Fruit fly (Drosophila melanogaster): ENCODE results near the gene CG11977.

The CG11977 gene

dm6 chr3R:9002542-9002941 lies 5.0 kb downstream of the CG11977 start (continued):
- TF ChIP-seq phol (tag; optimal IDR thresholded peaks at IDR 0.05) (no peak), MTF-1 (GFP tag; optimal IDR thresholded peaks at IDR 0.05; ENCODE audit: borderline replicate concordance) (no peak), pnt (GFP tag; optimal IDR thresholded peaks at IDR 0.05) (no peak), CG3726 (GFP tag; IDR thresholded peaks at IDR 0.05) (0 out of 3 replicates have a peak, but pooled peaks have one; percentile 6)

DNA sequence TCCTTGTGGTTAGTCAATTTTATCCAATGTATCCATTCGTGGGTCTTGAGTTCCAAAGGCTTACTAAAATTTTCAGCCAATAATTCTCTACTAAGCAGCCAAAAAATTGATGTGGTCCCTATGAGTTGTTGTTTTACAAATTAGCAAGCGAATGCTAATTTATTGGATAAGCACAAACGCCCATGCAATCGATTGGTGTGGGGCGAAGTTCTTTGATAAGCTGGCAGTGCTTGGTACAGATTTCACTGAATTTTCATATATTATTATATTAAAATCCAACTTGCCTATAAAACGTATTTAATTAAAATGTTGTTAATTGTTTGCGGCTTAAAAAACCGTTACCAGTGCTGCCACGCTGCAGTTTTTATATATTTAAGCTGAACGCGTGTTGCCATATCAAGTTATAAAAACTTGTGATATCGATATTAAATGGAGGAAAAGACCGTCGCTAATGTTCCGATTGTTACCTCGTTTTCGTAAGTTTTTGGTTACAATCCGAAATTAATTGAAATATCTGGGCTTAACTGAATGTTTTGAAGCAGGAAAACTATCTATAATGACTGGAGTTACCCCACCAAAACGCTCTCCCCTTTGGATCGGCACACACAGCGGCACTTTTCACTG lies 6.2 kb downstream of the CG11977 start, which contains the start of the genes CG31100 and CG11980:
Gene CG31100 (minus strand): TSS at position 51 of the 624 bp plus-strand sequence.
Gene CG11980 (plus strand): TSS at position 418 of the 624 bp plus-strand sequence.
- TF ChIP-seq chinmo (GFP tag; IDR thresholded peaks at IDR 0.05; ENCODE audit: partially characterized antibody), result 0 out of 4 replicates have a peak, but pooled peaks have one; percentile 30
- TF ChIP-seq CTCF (GFP tag; optimal IDR thresholded peaks at IDR 0.05), result peak; percentile 8
- no peak for TF ChIP-seq CG1602 (GFP tag; optimal IDR thresholded peaks at IDR 0.05)
- peak; percentile 75 for TF ChIP-seq bigmax (GFP tag; optimal IDR thresholded peaks at IDR 0.05)
- TF ChIP-seq stwl (tag; optimal IDR thresholded peaks at IDR 0.05), result peak; percentile 75
- TF ChIP-seq sens (GFP tag), result peak; percentile 72
- TF ChIP-seq Side (GFP tag; optimal IDR thresholded peaks at IDR 0.05), result no peak
- TF ChIP-seq Sry-δ (GFP tag; optimal IDR thresholded peaks at IDR 0.05), result peak; percentile 92
- TF ChIP-seq Fer1 (GFP tag; optimal IDR thresholded peaks at IDR 0.05), result peak; percentile 17
- TF ChIP-seq CoRest (tag; optimal IDR thresholded peaks at IDR 0.05), result peak; percentile 53
- TF ChIP-seq Hmx (GFP tag; optimal IDR thresholded peaks at IDR 0.05), result no peak
- peak; percentile 77 for TF ChIP-seq MESR4 (GFP tag; optimal IDR thresholded peaks at IDR 0.05)
- peak; percentile 35 for TF ChIP-seq CG17829 (tag; optimal IDR thresholded peaks at IDR 0.05)
- TF ChIP-seq amos (GFP tag; IDR thresholded peaks at IDR 0.05; ENCODE audit: partially characterized antibody), result peak; percentile 77
- TF ChIP-seq Doc3 (GFP tag; IDR thresholded peaks at IDR 0.05; ENCODE audit: partially characterized antibody), result peak; percentile 65; the same call in 1 of the 3 replicates
- peak; percentile 12 for TF ChIP-seq CG9797 (GFP tag; optimal IDR thresholded peaks at IDR 0.05)
- TF ChIP-seq dpn (GFP tag; optimal IDR thresholded peaks at IDR 0.05), result no peak
- TF ChIP-seq CG7963 (GFP tag; IDR thresholded peaks at IDR 0.05; ENCODE audit: partially characterized antibody), result peak; percentile 57; the same call in 1 of the 3 replicates
- peak; percentile 18 for TF ChIP-seq CG3995 (GFP tag; optimal IDR thresholded peaks at IDR 0.05)
- peak; percentile 78 for TF ChIP-seq Ets97D (GFP tag; optimal IDR thresholded peaks at IDR 0.05)
- peak; percentile 77 for TF ChIP-seq Dll (GFP tag; IDR thresholded peaks at IDR 0.05; ENCODE audit: partially characterized antibody)
- TF ChIP-seq BEAF-32 (GFP tag; optimal IDR thresholded peaks at IDR 0.05), result peak; percentile 86
- peak; percentile 56 for TF ChIP-seq HmgZ (tag; optimal IDR thresholded peaks at IDR 0.05)
- TF ChIP-seq CG2129 (GFP tag; IDR thresholded peaks at IDR 0.05; ENCODE audit: partially characterized antibody), result peak; percentile 45; the same call in 1 of the 2 replicates
- no peak for TF ChIP-seq CG12391 (tag; optimal IDR thresholded peaks at IDR 0.05)
- no peak for TF ChIP-seq CG2120 (GFP tag; optimal IDR thresholded peaks at IDR 0.05)
- TF ChIP-seq hbn (GFP tag; IDR thresholded peaks at IDR 0.05; ENCODE audit: partially characterized antibody), result peak; percentile 73
- TF ChIP-seq CG9215 (GFP tag; IDR thresholded peaks at IDR 0.05), result no peak
- no peak for TF ChIP-seq ac (GFP tag; optimal IDR thresholded peaks at IDR 0.05)
- peak; percentile 59; the same call in 1 of the 2 replicates for TF ChIP-seq sna (GFP tag; IDR thresholded peaks at IDR 0.05; ENCODE audit: partially characterized antibody)
- peak; percentile 3 for TF ChIP-seq grau (tag; optimal IDR thresholded peaks at IDR 0.05)
- no peak for TF ChIP-seq eyg (GFP tag; optimal IDR thresholded peaks at IDR 0.05)
- TF ChIP-seq CG15514 (GFP tag; optimal IDR thresholded peaks at IDR 0.05), result peak; percentile 58
- TF ChIP-seq CG10959 (GFP tag; IDR thresholded peaks at IDR 0.05), result no peak
- TF ChIP-seq dm (GFP tag; optimal IDR thresholded peaks at IDR 0.05), result peak; percentile 78
- no peak for TF ChIP-seq cato (GFP tag; optimal IDR thresholded peaks at IDR 0.05; ENCODE audit: borderline replicate concordance)
- TF ChIP-seq Dref (GFP tag; IDR thresholded peaks at IDR 0.05), result peak; percentile 84
- TF ChIP-seq usp (GFP tag; optimal IDR thresholded peaks at IDR 0.05), result no peak
- peak; percentile 42; the same call in 1 of the 3 replicates for TF ChIP-seq vnd (GFP tag; IDR thresholded peaks at IDR 0.05; ENCODE audit: partially characterized antibody)
- peak; percentile 72; the same call in 2 of the 3 replicates for TF ChIP-seq CG6791 (GFP tag; IDR thresholded peaks at IDR 0.05; ENCODE audit: partially characterized antibody)
- 0 out of 2 replicates have a peak, but pooled peaks have one; percentile 17 for TF ChIP-seq vvl (GFP tag; IDR thresholded peaks at IDR 0.05)
- no peak for TF ChIP-seq org-1 (GFP tag; optimal IDR thresholded peaks at IDR 0.05)
- TF ChIP-seq CG6272 (GFP tag; IDR thresholded peaks at IDR 0.05), result no peak
